Fruit fly (Drosophila melanogaster) whole organism, embryonic: Measurements from ENCODE around the gene CG33946.

ENCODE experiments used
- C15 ChIP-seq: fragments of 200-800 bp; sonication (Bioruptor generic); IDR thresholded peaks from 3 replicates; pipeline ENCODE4 v1.3.6; 2022; ENCODE audit warnings: missing biosample characterization, missing genetic modification characterization
- CG10274 ChIP-seq: fragments of 200-800 bp; sonication (Bioruptor generic); optimal IDR thresholded peaks from 3 replicates; lab custom pipeline; 2017; ENCODE audit warnings: missing biosample characterization, mild to moderate bottlenecking, missing genetic modification characterization
- CG10366 ChIP-seq: fragments of 200-800 bp; sonication (Bioruptor generic); IDR thresholded peaks from 2 replicates; pipeline ENCODE4 v1.3.6; 2022; ENCODE audit warnings: missing biosample characterization, missing genetic modification characterization
- CG10462 ChIP-seq: fragments of 200-800 bp; sonication (Bioruptor generic); optimal IDR thresholded peaks from 2 replicates; lab custom pipeline; 2016; ENCODE audit warnings: missing biosample characterization, missing genetic modification characterization
- CG11398 ChIP-seq: fragments of 200-800 bp; sonication (Bioruptor generic); optimal IDR thresholded peaks from 2 replicates; lab custom pipeline; 2016; ENCODE audit warnings: missing biosample characterization, missing genetic modification characterization
- CG11695 ChIP-seq: fragments of 200-800 bp; sonication (Bioruptor generic); IDR thresholded peaks from 3 replicates; pipeline ENCODE4 v1.3.6; 2022; ENCODE audit warnings: missing biosample characterization, missing genetic modification characterization
- CG12104 ChIP-seq: fragments of 200-800 bp; sonication (Bioruptor generic); optimal IDR thresholded peaks from 3 replicates; lab custom pipeline; 2016; ENCODE audit warnings: missing biosample characterization, missing genetic modification characterization
- CG12219 ChIP-seq: fragments of 200-800 bp; sonication (Bioruptor generic); optimal IDR thresholded peaks from 3 replicates; lab custom pipeline; 2018; ENCODE audit warnings: missing biosample characterization, mild to moderate bottlenecking, missing genetic modification characterization
- CG12299 ChIP-seq: fragments of 200-800 bp; sonication (Bioruptor generic); optimal IDR thresholded peaks from 2 replicates; lab custom pipeline; 2018; ENCODE audit warnings: missing biosample characterization, mild to moderate bottlenecking, missing genetic modification characterization
- CG1603 ChIP-seq: fragments of 200-800 bp; sonication (Bioruptor generic); optimal IDR thresholded peaks from 2 replicates; lab custom pipeline; 2019; ENCODE audit warnings: missing biosample characterization, mild to moderate bottlenecking, missing genetic modification characterization, moderate library complexity
- CG2875 ChIP-seq: fragments of 200-800 bp; sonication (Bioruptor generic); optimal IDR thresholded peaks from 2 replicates; lab custom pipeline; 2017; ENCODE audit warnings: missing biosample characterization, mild to moderate bottlenecking, missing genetic modification characterization, missing genetic modification reagents
- CG3065 ChIP-seq: fragments of 200-800 bp; sonication (Bioruptor generic); optimal IDR thresholded peaks from 2 replicates; lab custom pipeline; 2016; ENCODE audit warnings: missing biosample characterization, missing genetic modification characterization
- CG31388 ChIP-seq: fragments of 200-800 bp; sonication (Bioruptor generic); optimal IDR thresholded peaks from 2 replicates; lab custom pipeline; 2016; ENCODE audit warnings: missing biosample characterization, missing genetic modification characterization
- CG32767 ChIP-seq: fragments of 200-800 bp; sonication (Bioruptor generic); IDR thresholded peaks from 2 replicates; pipeline ENCODE4 v1.3.6; 2022; ENCODE audit warnings: missing biosample characterization, missing genetic modification characterization
- CG34224 ChIP-seq: fragments of 200-800 bp; sonication (Bioruptor generic); IDR thresholded peaks from 3 replicates; pipeline ENCODE4 v1.3.6; 2022; ENCODE audit warnings: missing biosample characterization, missing genetic modification characterization; ENCODE audit not compliant: partially characterized antibody
- CG3726 ChIP-seq: fragments of 200-800 bp; sonication (Bioruptor generic); IDR thresholded peaks from 3 replicates; pipeline ENCODE4, ENCODE4 v1.3.6; 2022; ENCODE audit warnings: missing biosample characterization, missing genetic modification characterization
- CG4282 ChIP-seq: fragments of 200-800 bp; sonication (Bioruptor generic); optimal IDR thresholded peaks from 2 replicates; lab custom pipeline; 2016; ENCODE audit warnings: missing biosample characterization, missing genetic modification characterization
- CG4424 ChIP-seq: fragments of 200-800 bp; sonication (Bioruptor generic); optimal IDR thresholded peaks from 3 replicates; lab custom pipeline; 2016; ENCODE audit warnings: missing biosample characterization, missing genetic modification characterization
- CG5953 ChIP-seq: fragments of 200-800 bp; sonication (Bioruptor generic); IDR thresholded peaks from 2 replicates; pipeline ENCODE4 v1.3.6; 2022; ENCODE audit warnings: missing biosample characterization, missing genetic modification characterization
- CG7271 ChIP-seq: fragments of 200-800 bp; sonication (Bioruptor generic); optimal IDR thresholded peaks from 2 replicates; lab custom pipeline; 2018; ENCODE audit warnings: missing biosample characterization, mild to moderate bottlenecking, missing genetic modification characterization, moderate library complexity
- CG8290 ChIP-seq, 3 experiments: fragments of 200-800 bp; sonication (Bioruptor generic); optimal IDR thresholded peaks; 2 replicates each; lab custom pipeline; 2016 to 2019; ENCODE audit warnings: missing biosample characterization in 3 of 3, missing genetic modification characterization in 3 of 3, mild to moderate bottlenecking in 2 of 3, moderate library complexity in 1 of 3
- CG8478 ChIP-seq: fragments of >200 bp; optimal IDR thresholded peaks from 2 replicates; lab custom pipeline; 2018
- CTCF ChIP-seq: fragments of 200-800 bp; sonication (Bioruptor generic); optimal IDR thresholded peaks from 2 replicates; lab custom pipeline; 2017; ENCODE audit warnings: missing biosample characterization, mild to moderate bottlenecking, missing genetic modification characterization, moderate library complexity
- E2f1 ChIP-seq: fragments of 200-800 bp; sonication (Bioruptor generic); IDR thresholded peaks from 2 replicates; pipeline ENCODE4 v1.3.6; 2022; ENCODE audit warnings: missing biosample characterization, missing genetic modification characterization
- Ets65A ChIP-seq: fragments of 200-800 bp; sonication (Bioruptor generic); peaks from one replicate; lab custom pipeline; 2016; ENCODE audit warnings: missing biosample characterization, missing genetic modification characterization
- Fer2 ChIP-seq: fragments of 200-800 bp; sonication (Bioruptor generic); optimal IDR thresholded peaks from 2 replicates; lab custom pipeline; 2018; ENCODE audit warnings: missing biosample characterization, mild to moderate bottlenecking, missing genetic modification characterization, moderate library complexity
- HLH54F ChIP-seq: fragments of 200-800 bp; sonication (Bioruptor generic); optimal IDR thresholded peaks from 3 replicates; lab custom pipeline; 2016; ENCODE audit warnings: missing biosample characterization, missing genetic modification characterization
- Hr78 ChIP-seq, 2 experiments: fragments of 200-800 bp in 1 of 2; fragments of >200 bp in 1 of 2; sonication (Bioruptor generic) in 1 of 2; optimal IDR thresholded peaks; 2 replicates each; lab custom pipeline; 2017 to 2019; ENCODE audit warnings: missing biosample characterization in 2 of 2, missing genetic modification characterization in 2 of 2, mild to moderate bottlenecking in 1 of 2, moderate library complexity in 1 of 2
- Lim3 ChIP-seq: fragments of 200-800 bp; sonication (Bioruptor generic); IDR thresholded peaks from 2 replicates; pipeline ENCODE4 v1.3.6; 2022; ENCODE audit warnings: missing biosample characterization, missing genetic modification characterization
- Nf-YB ChIP-seq: fragments of 200-800 bp; sonication (Bioruptor generic); optimal IDR thresholded peaks from 3 replicates; lab custom pipeline; 2019; ENCODE audit warnings: missing biosample characterization, mild to moderate bottlenecking, missing genetic modification characterization, moderate library complexity
- Optix ChIP-seq: fragments of 200-800 bp; sonication (Bioruptor generic); IDR thresholded peaks from 3 replicates; pipeline ENCODE4 v1.3.6; 2022; ENCODE audit warnings: missing biosample characterization, missing genetic modification characterization
- Sry-δ ChIP-seq: fragments of 200-800 bp; sonication (Bioruptor generic); optimal IDR thresholded peaks from 2 replicates; lab custom pipeline; 2016; ENCODE audit warnings: missing biosample characterization, missing genetic modification characterization
- Trl ChIP-seq, 3 experiments: fragments of >200 bp in 2 of 3; fragments of 200-800 bp in 1 of 3; sonication (Bioruptor generic) in 1 of 3; optimal IDR thresholded peaks; 2 replicates in 1 of 3; 3 replicates in 2 of 3; lab custom pipeline; 2016 to 2017; ENCODE audit warnings: missing biosample characterization in 1 of 3, missing genetic modification characterization in 1 of 3
- bcd ChIP-seq: fragments of 200-800 bp; sonication (Bioruptor generic); optimal IDR thresholded peaks from 2 replicates; lab custom pipeline; 2017; ENCODE audit warnings: missing biosample characterization, mild to moderate bottlenecking, missing genetic modification characterization
- cg ChIP-seq: fragments of 200-800 bp; sonication (Bioruptor generic); optimal IDR thresholded peaks from 3 replicates; lab custom pipeline; 2019; ENCODE audit warnings: missing biosample characterization, mild to moderate bottlenecking, missing genetic modification characterization, moderate library complexity
- corto ChIP-seq: fragments of 200-800 bp; sonication (Bioruptor generic); optimal IDR thresholded peaks from 2 replicates; lab custom pipeline; 2016; ENCODE audit warnings: missing biosample characterization, mild to moderate bottlenecking, missing genetic modification characterization, moderate library complexity
- eve ChIP-seq, 2 experiments: fragments of >200 bp; optimal IDR thresholded peaks; 2 replicates each; lab custom pipeline; 2017; ENCODE audit warnings: missing biosample characterization in 2 of 2, missing genetic modification characterization in 2 of 2
- fu2 ChIP-seq: fragments of 200-800 bp; sonication (Bioruptor generic); optimal IDR thresholded peaks from 2 replicates; lab custom pipeline; 2016; ENCODE audit warnings: missing biosample characterization, missing genetic modification characterization
- h ChIP-seq: fragments of >200 bp; optimal IDR thresholded peaks from 2 replicates; lab custom pipeline; 2017
- ham ChIP-seq: fragments of 200-800 bp; sonication (Bioruptor generic); IDR thresholded peaks from 2 replicates; pipeline ENCODE4 v1.3.6; 2022; ENCODE audit warnings: missing biosample characterization, missing genetic modification characterization
- lbe ChIP-seq: fragments of 200-800 bp; sonication (Bioruptor generic); optimal IDR thresholded peaks from 2 replicates; lab custom pipeline; 2016; ENCODE audit warnings: missing biosample characterization, mild to moderate bottlenecking, missing genetic modification characterization
- nom ChIP-seq: fragments of 200-800 bp; sonication (Bioruptor generic); optimal IDR thresholded peaks from 2 replicates; lab custom pipeline; 2017; ENCODE audit warnings: missing biosample characterization, missing genetic modification characterization, mild to moderate bottlenecking, moderate library complexity, missing genetic modification reagents
- onecut ChIP-seq: fragments of 200-800 bp; sonication (Bioruptor generic); IDR thresholded peaks from 2 replicates; pipeline ENCODE4 v1.3.6; 2022; ENCODE audit warnings: missing biosample characterization, missing genetic modification characterization
- org-1 ChIP-seq: fragments of 200-800 bp; sonication (Bioruptor generic); optimal IDR thresholded peaks from 2 replicates; lab custom pipeline; 2017; ENCODE audit warnings: missing biosample characterization, missing genetic modification characterization
- phol ChIP-seq: fragments of 200-800 bp; sonication (Bioruptor generic); optimal IDR thresholded peaks from 3 replicates; lab custom pipeline; 2018; ENCODE audit warnings: missing biosample characterization, mild to moderate bottlenecking, missing genetic modification characterization, moderate library complexity
- pita ChIP-seq: fragments of 200-800 bp; sonication (Bioruptor generic); optimal IDR thresholded peaks from 2 replicates; lab custom pipeline; 2017; ENCODE audit warnings: missing biosample characterization, mild to moderate bottlenecking, missing genetic modification characterization
- run ChIP-seq: fragments of 200-800 bp; sonication (Bioruptor generic); optimal IDR thresholded peaks from 3 replicates; lab custom pipeline; 2018; ENCODE audit warnings: missing biosample characterization, mild to moderate bottlenecking, missing genetic modification characterization
- sim ChIP-seq: fragments of 200-800 bp; sonication (Bioruptor generic); IDR thresholded peaks from 2 replicates; pipeline ENCODE4 v1.3.6; 2022; ENCODE audit warnings: missing biosample characterization, missing genetic modification characterization
- sima ChIP-seq: fragments of 200-800 bp; sonication (Bioruptor generic); optimal IDR thresholded peaks from 2 replicates; lab custom pipeline; 2016; ENCODE audit warnings: missing biosample characterization, missing genetic modification characterization
- so ChIP-seq: fragments of 200-800 bp; sonication (Bioruptor generic); IDR thresholded peaks from 3 replicates; pipeline ENCODE4 v1.3.6; 2022; ENCODE audit warnings: missing biosample characterization, missing genetic modification characterization

Gene CG33946

DNA sequence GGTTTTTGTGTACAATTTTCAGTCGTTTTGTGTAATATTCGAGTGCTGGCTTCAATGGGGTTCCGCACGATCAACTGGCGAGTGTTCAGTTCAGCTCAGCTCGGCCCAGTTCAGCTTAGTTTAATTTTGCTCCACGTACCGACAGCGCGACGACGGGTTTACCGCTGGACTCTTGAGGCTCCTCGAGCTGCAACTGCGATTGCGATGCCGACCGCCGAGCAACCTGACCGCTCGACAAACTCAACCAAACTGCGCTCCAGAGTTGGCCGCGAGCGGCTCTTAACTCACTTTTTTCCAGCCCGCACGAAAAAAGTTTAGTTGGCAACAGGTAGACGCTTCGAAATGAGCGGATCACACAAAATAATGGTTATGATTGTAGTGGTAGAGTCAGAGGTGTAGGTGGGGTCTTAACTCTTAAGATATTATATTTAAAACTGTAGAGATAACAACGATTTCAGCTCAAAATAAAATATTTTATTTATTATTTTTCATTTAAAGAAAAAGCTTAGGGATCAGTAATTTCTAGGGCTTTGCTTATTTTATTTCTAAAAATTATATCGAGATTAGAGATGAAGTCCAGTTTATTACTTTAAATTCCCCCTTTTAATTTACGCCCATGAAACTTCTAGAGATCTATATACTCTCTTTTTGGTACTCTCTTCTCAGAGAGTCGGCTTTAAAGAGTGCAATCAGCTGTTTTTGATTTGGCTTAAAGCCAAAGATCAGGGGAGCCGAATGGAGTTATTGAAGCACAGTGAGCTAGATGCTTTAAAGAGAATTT lies 36.2 kb downstream of the CG33946 start, which contains the start of gene Best2 (continued):
- TF ChIP-seq cg: peak; percentile 69
- no peak for TF ChIP-seq CTCF (GFP tag; lab: Kevin White, UChicago)
- TF ChIP-seq CG32767 (GFP tag; lab: Robert Waterston, UW): peak; percentile 88
- peak; percentile 39 for TF ChIP-seq CG31388 (GFP tag; lab: Kevin White, UChicago)
- peak; percentile 83 for TF ChIP-seq CG12104 (GFP tag; lab: Kevin White, UChicago)
- TF ChIP-seq fu2 (GFP tag; lab: Kevin White, UChicago): peak; percentile 62
- peak; percentile 77 for TF ChIP-seq CG5953 (GFP tag; lab: Robert Waterston, UW)
- peak; percentile 87 for TF ChIP-seq phol (tag; lab: Kevin White, UChicago)
- TF ChIP-seq so (GFP tag; lab: Robert Waterston, UW): peak; percentile 90
- TF ChIP-seq nom (GFP tag; lab: Kevin White, UChicago): peak; percentile 85
- TF ChIP-seq Hr78 (GFP tag; optimal IDR thresholded peaks at IDR 0.05; lab: Kevin White, UChicago): peak in 1 of 2 experiments; percentile 91
- peak; percentile 58 for TF ChIP-seq CG12219 (GFP tag; lab: Kevin White, UChicago)
- TF ChIP-seq CG3726 (GFP tag; lab: Robert Waterston, UW): peak; percentile 54; the same call in 1 of the 3 replicates
- peak; percentile 69 for TF ChIP-seq Nf-YB (GFP tag; lab: Kevin White, UChicago)
- peak; percentile 84 for TF ChIP-seq C15
- TF ChIP-seq CG4282: no peak
- TF ChIP-seq CG1603: no peak
- TF ChIP-seq CG4424 (GFP tag; lab: Kevin White, UChicago): peak; percentile 86
- TF ChIP-seq CG12299 (tag; lab: Kevin White, UChicago): peak; percentile 79
- TF ChIP-seq CG11398 (GFP tag; lab: Kevin White, UChicago): peak; percentile 51
- no peak for TF ChIP-seq Optix (GFP tag; lab: Robert Waterston, UW)
- no peak for TF ChIP-seq h (lab: Kevin White, UChicago)
- TF ChIP-seq CG8478: no peak
- peak; percentile 92 for TF ChIP-seq E2f1
- peak; percentile 22 for TF ChIP-seq Sry-δ (GFP tag; lab: Kevin White, UChicago)
- peak; percentile 76; the same call in 1 of the 2 replicates for TF ChIP-seq ham
- TF ChIP-seq sima: peak; percentile 9
- TF ChIP-seq pita (GFP tag; lab: Kevin White, UChicago): no peak
- TF ChIP-seq sim (GFP tag; lab: Robert Waterston, UW): peak; percentile 86
- TF ChIP-seq onecut (GFP tag; lab: Robert Waterston, UW): peak; percentile 86
- peak; percentile 48 for TF ChIP-seq run
- TF ChIP-seq CG11695 (GFP tag; lab: Robert Waterston, UW): peak; percentile 93
- peak; percentile 68 for TF ChIP-seq CG2875
- TF ChIP-seq CG10462 (GFP tag; lab: Kevin White, UChicago): peak; percentile 72
- TF ChIP-seq CG3065 (GFP tag; lab: Kevin White, UChicago): no peak
- no peak for TF ChIP-seq CG7271 (tag; lab: Kevin White, UChicago)
- peak in 1 of 2 experiments; percentile 91 for TF ChIP-seq eve (GFP tag; optimal IDR thresholded peaks at IDR 0.05; lab: Kevin White, UChicago)
- peak; percentile 75 for TF ChIP-seq org-1 (GFP tag; lab: Kevin White, UChicago)
- TF ChIP-seq Lim3: peak; percentile 65; the same call in 1 of the 2 replicates
- TF ChIP-seq bcd (GFP tag; lab: Kevin White, UChicago): peak; percentile 87
- peak; percentile 93 for TF ChIP-seq Ets65A (GFP tag; lab: Kevin White, UChicago)
- TF ChIP-seq corto: peak; percentile 94
- no peak for TF ChIP-seq CG34224 (GFP tag; lab: Robert Waterston, UW)
- peak; percentile 41 for TF ChIP-seq CG8290 (GFP tag; optimal IDR thresholded peaks at IDR 0.05; lab: Kevin White, UChicago)
- TF ChIP-seq CG8290 (tag; optimal IDR thresholded peaks at IDR 0.05; lab: Kevin White, UChicago): peak in 1 of 2 experiments; percentile 4
- peak; percentile 49 to 70 for TF ChIP-seq Trl (optimal IDR thresholded peaks at IDR 0.05; lab: Kevin White, UChicago)
- TF ChIP-seq Trl (GFP tag; optimal IDR thresholded peaks at IDR 0.05; lab: Kevin White, UChicago): peak; percentile 73
- peak; percentile 65 for TF ChIP-seq HLH54F (GFP tag; lab: Kevin White, UChicago)
- TF ChIP-seq CG10274: peak; percentile 46
- TF ChIP-seq Fer2: peak; percentile 79
- TF ChIP-seq lbe: peak; percentile 89
- TF ChIP-seq CG10366 (GFP tag; lab: Robert Waterston, UW): peak; percentile 89
